Fruit fly (Drosophila melanogaster) Kc167 (cell line): ENCODE results near the gene mura.

Experiments used
- Myc ChIP-seq: fragments of >200 bp; optimal IDR thresholded peaks from 2 replicates; lab custom pipeline; 2017; ENCODE audit warnings: missing external identifiers
- Sin3A ChIP-seq: fragments of >200 bp; optimal IDR thresholded peaks from 2 replicates; lab custom pipeline; 2018; ENCODE audit warnings: missing external identifiers
- h ChIP-seq: fragments of >200 bp; optimal IDR thresholded peaks from 3 replicates; lab custom pipeline; 2018; ENCODE audit warnings: missing external identifiers
- insv ChIP-seq: fragments of >200 bp; optimal IDR thresholded peaks from 3 replicates; lab custom pipeline; 2018; ENCODE audit warnings: missing external identifiers
- psq ChIP-seq: fragments of >200 bp; optimal IDR thresholded peaks from 2 replicates; lab custom pipeline; 2017; ENCODE audit warnings: missing external identifiers
- ttk ChIP-seq: sonication (Bioruptor generic); optimal IDR thresholded peaks from 2 replicates; lab custom pipeline; 2017; ENCODE audit warnings: missing external identifiers

Gene mura

DNA sequence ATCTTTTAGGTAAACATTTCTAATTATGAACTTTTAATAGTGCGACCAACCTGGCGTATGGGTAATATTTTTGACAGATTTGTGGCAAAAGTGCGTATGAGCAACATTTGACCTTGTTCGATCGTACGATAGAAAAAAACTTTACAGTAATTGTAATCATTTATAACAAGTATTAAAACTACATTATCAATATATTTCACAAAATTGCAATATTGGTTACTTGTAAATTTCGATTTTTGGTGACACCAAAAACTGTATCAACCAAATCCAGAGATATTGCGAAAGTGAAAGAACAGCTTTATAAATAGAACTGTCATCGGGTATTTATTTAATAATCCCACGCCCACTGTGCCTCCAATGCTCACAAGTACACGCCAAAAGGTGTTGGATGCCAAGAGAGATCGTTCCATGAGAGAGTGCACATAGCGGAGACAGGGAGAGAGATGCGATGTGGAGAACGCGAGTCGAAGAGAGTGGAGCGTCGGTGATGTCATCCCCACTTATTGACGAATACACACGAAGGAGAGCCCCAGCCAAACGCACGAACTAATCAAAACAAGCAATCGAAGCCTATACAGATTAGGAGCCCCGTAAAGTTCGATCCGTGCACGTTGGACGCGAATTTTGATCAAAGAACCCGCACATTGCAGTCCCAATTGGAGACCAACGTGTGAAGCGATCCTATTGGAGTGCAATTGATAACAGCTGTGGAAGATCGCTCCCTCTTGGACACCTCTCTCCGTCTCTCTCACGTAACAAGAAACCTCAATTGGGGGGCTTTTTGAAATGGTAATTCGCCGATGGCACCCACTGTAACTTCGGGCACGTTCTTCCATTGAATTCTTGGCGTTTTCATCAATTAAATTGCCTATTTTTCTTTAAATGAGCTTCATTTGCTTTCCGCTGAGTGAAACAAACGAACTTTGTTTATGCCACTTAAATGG, 18.2 kb downstream of the mura start:
- no peak for TF ChIP-seq insv
- TF ChIP-seq h (lab: Kevin White, UChicago): no peak
- no peak for TF ChIP-seq ttk (lab: Kevin White, UChicago)
- TF ChIP-seq Sin3A: no peak
- TF ChIP-seq Myc (lab: Kevin White, UChicago): no peak
- TF ChIP-seq psq (lab: Kevin White, UChicago): no peak

DNA sequence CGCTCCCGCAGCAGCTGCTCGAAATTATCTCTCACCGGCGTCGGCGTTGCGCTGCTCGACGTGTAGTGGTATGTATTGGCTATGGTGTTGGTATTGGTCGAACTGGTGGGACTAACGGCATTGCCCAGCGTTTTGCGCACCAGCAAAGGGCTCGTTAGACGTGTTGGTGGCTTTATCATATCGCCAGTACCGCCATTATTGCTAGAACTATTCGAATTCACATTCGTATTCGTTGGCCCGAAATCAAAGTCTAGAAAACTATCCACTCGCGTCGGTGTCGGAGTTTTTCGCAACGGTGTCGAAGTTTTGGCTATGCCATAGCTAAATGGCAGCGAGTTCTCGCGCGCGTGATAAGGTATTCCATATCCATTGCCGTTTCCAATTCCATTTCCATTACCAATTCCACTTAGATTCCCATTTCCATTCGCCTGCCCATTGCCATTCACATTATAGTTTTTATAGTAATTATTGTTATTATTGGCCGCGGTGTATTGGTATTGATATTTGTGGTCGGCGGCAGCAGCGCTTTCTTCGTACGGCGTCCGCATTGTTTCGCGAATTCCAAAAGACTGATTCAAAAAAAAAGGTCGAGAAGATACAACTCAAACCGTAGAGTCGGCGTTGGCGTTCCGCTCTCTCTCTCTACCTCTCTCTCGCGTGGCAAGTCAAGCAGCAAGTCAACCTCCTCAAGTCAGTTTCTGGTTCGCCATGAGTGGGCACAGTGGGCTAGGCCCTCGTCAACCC, 19.0 kb downstream of the mura start, which contains the start of gene by:
Gene by (minus strand): TSS at position 575 of the 744 bp plus-strand sequence.
- TF ChIP-seq psq (lab: Kevin White, UChicago) (no peak), h (lab: Kevin White, UChicago) (no peak), Sin3A (no peak), insv (no peak), ttk (lab: Kevin White, UChicago) (no peak), Myc (lab: Kevin White, UChicago) (no peak)

DNA sequence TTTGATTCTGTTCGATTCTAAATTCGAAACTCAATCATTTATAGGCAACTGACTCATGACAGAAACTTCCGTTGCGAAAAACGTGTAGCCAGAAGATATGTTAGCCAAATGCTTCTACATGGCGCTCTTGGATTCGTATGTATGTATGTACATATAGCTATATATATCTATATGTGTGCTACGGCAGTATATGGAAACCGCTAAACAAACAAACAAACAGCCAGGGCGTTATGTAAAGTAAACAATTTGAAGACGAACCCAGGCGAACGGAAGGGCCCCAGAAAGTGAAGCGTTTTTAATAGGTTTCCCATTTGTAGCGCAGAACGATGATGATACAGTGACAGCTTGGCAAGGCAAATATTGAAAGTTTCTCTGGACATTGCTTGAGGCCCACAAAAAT, 21.7 kb downstream of the mura start:
- no peak for TF ChIP-seq psq (lab: Kevin White, UChicago)
- no peak for TF ChIP-seq Myc (lab: Kevin White, UChicago)
- TF ChIP-seq insv: no peak
- TF ChIP-seq Sin3A: no peak
- no peak for TF ChIP-seq ttk (lab: Kevin White, UChicago)
- no peak for TF ChIP-seq h (lab: Kevin White, UChicago)

DNA sequence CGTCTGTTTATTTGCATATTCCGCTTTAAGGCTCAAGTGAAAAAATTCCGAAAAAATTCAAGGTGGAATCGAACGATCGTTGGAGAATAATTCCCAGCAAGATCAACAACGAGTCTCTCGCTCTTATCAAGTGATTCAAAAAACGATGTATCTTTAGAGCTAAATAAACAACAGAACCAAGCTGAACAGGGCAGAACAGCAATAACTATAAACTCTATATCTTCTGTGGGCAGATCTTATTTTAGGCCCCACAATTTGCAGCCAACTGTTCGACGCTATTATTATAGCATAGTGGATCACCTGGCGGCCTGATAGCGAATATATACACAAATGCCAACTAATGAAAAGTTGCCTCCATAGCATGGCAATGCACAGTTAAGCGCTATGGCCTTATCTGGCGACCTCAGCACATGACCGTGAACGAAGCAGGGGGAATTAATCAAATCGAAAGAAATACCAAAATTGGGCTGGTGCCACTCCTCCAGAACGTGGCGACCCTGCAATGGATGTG, 22.2 kb downstream of the mura start:
- TF ChIP-seq Sin3A (no peak), insv (no peak), ttk (lab: Kevin White, UChicago) (no peak)

DNA sequence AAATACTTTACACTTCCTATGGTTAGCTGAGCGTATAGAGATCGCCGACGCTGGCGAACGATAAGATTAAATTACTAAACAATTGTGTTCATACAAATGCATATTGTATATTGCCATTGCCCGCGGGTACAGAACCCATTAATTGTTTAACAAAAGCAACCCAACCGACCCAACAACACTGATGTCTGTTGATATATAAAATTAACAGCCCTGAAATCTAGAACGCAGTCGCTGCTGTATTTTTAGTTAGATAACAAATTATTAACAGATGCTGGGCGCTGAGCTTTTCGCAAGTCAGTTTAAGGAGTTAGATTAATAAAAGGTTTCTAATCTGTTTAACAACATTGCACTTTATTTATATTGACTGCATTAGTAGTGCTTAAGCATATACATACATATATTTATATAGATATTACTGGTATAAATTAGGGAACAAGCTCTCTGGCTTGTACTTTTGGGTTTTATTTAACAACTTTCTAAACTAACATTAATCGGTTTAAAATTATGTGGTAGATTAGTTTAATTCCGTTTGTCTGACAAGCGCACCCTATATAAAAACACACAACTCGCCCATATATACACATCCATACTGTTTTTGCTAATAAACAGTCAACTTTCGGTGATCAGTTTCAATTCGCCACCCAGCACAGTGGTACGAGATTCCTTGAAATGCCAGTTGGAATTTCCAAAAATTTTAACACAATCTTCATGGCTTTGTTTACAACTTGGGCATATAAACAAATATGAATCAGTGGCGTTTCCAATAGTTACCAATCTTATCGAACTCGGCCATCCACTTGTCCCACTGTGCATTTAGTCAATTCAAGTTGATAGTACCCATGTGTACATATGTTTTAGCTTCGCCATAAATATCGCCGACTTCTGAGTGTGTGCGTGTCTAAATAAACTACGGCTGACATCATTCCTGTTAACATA, 23.4 kb downstream of the mura start:
- TF ChIP-seq Myc (lab: Kevin White, UChicago) (no peak), h (lab: Kevin White, UChicago) (no peak), psq (lab: Kevin White, UChicago) (no peak), ttk (lab: Kevin White, UChicago) (no peak), insv (no peak), Sin3A (no peak)

DNA sequence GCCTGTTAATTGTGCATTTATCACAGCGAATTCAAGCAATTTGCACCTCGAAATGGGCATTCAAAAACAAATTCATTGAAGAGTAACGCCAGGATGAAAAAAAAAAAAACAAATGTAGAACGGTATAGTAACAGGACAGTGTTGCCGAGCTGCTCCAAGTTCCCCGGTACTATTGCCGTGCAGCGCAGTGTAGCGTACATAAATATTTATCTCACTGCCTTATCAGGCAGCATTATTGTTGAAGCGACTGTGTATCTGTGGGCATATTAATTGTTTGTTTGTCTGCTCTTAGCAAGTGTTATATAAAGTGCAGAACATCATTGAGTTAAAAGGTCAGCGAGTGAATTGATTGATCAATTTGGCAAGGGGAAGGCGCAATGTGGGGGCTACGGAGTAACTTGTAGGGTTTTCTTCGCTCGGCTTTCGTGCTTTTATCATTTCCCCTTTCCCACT, 35.2 kb downstream of the mura start:
- TF ChIP-seq Myc (lab: Kevin White, UChicago) (no peak), ttk (lab: Kevin White, UChicago) (no peak), Sin3A (no peak), insv (no peak), psq (lab: Kevin White, UChicago) (no peak), h (lab: Kevin White, UChicago) (no peak)

DNA sequence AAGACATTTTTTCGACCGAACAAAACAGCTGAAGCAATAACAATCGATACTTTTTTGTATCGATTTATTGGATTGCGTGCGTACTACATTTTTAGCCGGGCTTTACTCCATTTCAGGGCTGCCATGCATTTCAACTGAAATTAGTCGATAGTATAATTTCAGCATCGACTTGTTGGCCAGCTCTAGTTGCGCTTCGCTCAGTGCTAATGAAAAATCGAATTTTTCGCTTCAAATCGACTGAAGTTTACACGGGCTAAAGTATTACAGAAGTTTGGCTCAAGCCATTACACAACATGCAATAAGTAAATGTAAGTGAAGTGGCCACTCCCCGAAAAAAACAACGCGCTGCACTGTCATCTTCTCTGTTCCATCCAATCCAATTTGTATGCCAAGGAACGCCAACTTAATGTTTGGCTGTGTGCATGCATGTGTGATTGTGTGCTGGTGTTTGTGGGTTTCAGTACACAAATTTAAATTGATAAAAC, 35.7 kb downstream of the mura start, which contains the start of the genes mRpL47, CG8176 and Kdm3:
Gene mRpL47 (minus strand): TSS at position 49 of the 485 bp plus-strand sequence.
Gene CG8176 (plus strand): TSS at position 148 of the 485 bp plus-strand sequence.
Gene Kdm3 (plus strand): TSS at position 148 of the 485 bp plus-strand sequence.
- TF ChIP-seq Myc (lab: Kevin White, UChicago): no peak
- TF ChIP-seq psq (lab: Kevin White, UChicago): no peak
- TF ChIP-seq insv: no peak
- TF ChIP-seq h (lab: Kevin White, UChicago): no peak
- TF ChIP-seq Sin3A: no peak

DNA sequence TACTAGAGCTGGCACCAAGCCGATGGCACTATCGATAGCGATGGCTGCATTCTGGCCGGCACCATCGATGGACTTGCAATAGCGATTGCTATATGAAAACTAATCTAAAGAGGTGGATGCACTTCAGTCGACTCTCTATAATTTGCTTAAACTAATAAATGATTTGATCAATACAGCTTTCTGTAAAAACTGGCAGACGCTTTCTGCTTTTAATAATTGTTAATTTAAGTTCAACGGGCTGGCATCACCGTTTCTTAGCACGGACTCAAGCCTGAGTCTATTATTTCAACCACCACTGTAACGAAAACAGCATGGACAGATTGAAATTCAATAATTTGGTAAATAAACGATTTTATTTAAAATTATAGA, 38.6 kb downstream of the mura start, which contains the start of the genes Ras85D and Rlb1:
Gene Ras85D (minus strand): TSS at position 16 of the 369 bp plus-strand sequence.
Gene Rlb1 (plus strand): TSS at position 276 of the 369 bp plus-strand sequence.
- no peak for TF ChIP-seq Sin3A
- TF ChIP-seq h (lab: Kevin White, UChicago): no peak
- TF ChIP-seq Myc (lab: Kevin White, UChicago): no peak

DNA sequence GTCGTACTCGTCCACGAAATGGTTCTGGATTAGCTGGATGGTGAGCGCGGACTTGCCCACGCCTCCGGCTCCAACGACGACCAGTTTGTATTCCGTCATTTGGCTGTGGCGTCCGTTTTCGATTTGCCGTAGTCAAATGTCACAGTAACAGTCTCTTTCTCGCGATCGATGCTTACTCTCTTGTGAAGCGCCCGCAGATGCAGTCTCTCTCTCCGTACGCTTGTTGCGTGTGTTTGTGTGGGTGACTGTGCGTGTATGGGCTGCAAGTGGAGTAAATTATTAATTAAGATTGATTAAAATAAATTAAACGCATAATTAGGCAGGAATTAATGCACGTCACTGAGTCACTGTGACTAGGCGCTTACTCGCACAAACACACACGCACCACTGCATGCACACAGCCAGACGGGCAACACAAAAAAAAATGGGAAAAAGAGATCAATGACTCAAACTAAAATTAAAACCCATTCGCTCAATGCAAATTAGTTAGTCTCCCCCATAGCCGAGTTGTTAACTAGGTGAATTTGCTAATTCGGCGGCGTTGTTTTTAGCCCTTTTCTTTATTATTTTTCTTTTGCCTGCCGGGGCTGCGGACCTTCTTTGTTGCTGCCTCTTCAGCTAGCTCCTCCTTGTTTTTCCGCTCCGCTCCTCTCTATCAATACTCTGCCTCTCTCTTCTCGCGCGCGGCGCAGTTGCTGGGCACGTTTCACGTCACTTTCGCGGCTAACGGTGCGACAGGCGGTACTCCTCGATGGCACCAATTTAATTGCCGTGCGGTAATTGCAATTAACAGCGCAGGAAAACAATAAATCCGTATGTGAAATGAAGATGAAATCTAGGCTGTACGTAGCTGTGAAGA, 39.2 kb downstream of the mura start:
- TF ChIP-seq Myc (lab: Kevin White, UChicago) (no peak), Sin3A (no peak), ttk (lab: Kevin White, UChicago) (no peak), psq (lab: Kevin White, UChicago) (no peak), insv (no peak), h (lab: Kevin White, UChicago) (no peak)

DNA sequence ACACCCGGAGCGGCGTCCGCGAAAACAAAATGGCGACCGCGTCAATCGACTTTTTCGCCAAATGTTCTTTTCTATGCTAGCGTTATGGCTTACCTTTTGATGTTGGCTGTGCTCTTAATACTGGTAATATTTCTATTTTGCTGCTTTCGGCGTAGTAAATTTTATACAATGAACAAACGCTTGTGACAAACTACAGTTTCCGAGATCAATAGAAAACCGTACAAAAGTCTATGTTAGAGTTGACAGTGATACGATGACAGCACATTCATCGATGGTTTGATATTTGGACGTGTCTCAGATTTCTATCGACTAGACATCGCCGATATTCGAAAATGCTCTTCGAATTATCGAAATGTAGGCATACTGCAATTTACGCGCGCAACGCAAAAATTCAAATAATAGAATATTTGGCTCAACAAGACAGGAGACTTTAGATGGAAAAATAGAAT, 41.5 kb downstream of the mura start, which contains the start of gene rump:
Gene rump (minus strand): TSS at position 255 of the 449 bp plus-strand sequence.
- TF ChIP-seq insv (no peak), Myc (lab: Kevin White, UChicago) (no peak), ttk (lab: Kevin White, UChicago) (no peak), Sin3A (no peak), psq (lab: Kevin White, UChicago) (no peak), h (lab: Kevin White, UChicago) (no peak)
